Fruit fly (Drosophila melanogaster) whole organism, embryonic: ENCODE measurements around the gene CG10970.
A peak's percentile ranks its signal among the peaks of the same experiment; 100 is the strongest.

ENCODE experiments used
- Adf1 ChIP-seq: fragments of 200-800 bp; sonication (Bioruptor generic); IDR thresholded peaks from 2 replicates; pipeline ENCODE4 v1.3.6; 2022; ENCODE audit warnings: missing biosample characterization, missing genetic modification characterization
- CG10147 ChIP-seq: fragments of 200-800 bp; sonication (Bioruptor generic); optimal IDR thresholded peaks from 2 replicates; lab custom pipeline; 2019; ENCODE audit warnings: missing biosample characterization, mild to moderate bottlenecking, missing genetic modification characterization, moderate library complexity
- CG11456 ChIP-seq: fragments of 200-800 bp; sonication (Bioruptor generic); IDR thresholded peaks from 3 replicates; pipeline ENCODE4 v1.3.6; 2022; ENCODE audit warnings: missing biosample characterization, missing genetic modification characterization
- CG12942 ChIP-seq: fragments of 200-800 bp; sonication (Bioruptor generic); optimal IDR thresholded peaks from 3 replicates; lab custom pipeline; 2016; ENCODE audit warnings: missing biosample characterization, missing genetic modification characterization
- CG13296 ChIP-seq: fragments of 200-800 bp; sonication (Bioruptor generic); optimal IDR thresholded peaks from 3 replicates; lab custom pipeline; 2018; ENCODE audit warnings: missing biosample characterization, mild to moderate bottlenecking, missing genetic modification characterization
- CG15011 ChIP-seq: fragments of 200-800 bp; sonication (Bioruptor generic); optimal IDR thresholded peaks from 3 replicates; lab custom pipeline; 2018; ENCODE audit warnings: missing biosample characterization, mild to moderate bottlenecking, missing genetic modification characterization
- CG1529 ChIP-seq: fragments of 200-800 bp; sonication (Bioruptor generic); optimal IDR thresholded peaks from 3 replicates; lab custom pipeline; 2018; ENCODE audit warnings: missing biosample characterization, missing genetic modification characterization
- CG1602 ChIP-seq: fragments of 200-800 bp; sonication (Bioruptor generic); optimal IDR thresholded peaks from 3 replicates; lab custom pipeline; 2016; ENCODE audit warnings: missing biosample characterization, missing genetic modification characterization
- CG17385 ChIP-seq: fragments of 200-800 bp; sonication (Bioruptor generic); optimal IDR thresholded peaks from 3 replicates; lab custom pipeline; 2018; ENCODE audit warnings: missing biosample characterization, mild to moderate bottlenecking, missing genetic modification characterization
- CG17568 ChIP-seq: fragments of 200-800 bp; sonication (Bioruptor generic); optimal IDR thresholded peaks from 2 replicates; lab custom pipeline; 2018; ENCODE audit warnings: missing biosample characterization, mild to moderate bottlenecking, missing genetic modification characterization, moderate library complexity
- CG17802 ChIP-seq: fragments of 200-800 bp; sonication (Bioruptor generic); optimal IDR thresholded peaks from 2 replicates; lab custom pipeline; 2018; ENCODE audit warnings: missing biosample characterization, mild to moderate bottlenecking, missing genetic modification characterization, moderate library complexity
- CG1832 ChIP-seq: fragments of 200-800 bp; sonication (Bioruptor generic); optimal IDR thresholded peaks from 2 replicates; lab custom pipeline; 2017; ENCODE audit warnings: missing biosample characterization, mild to moderate bottlenecking, missing genetic modification characterization, inconsistent platforms
- CG2889 ChIP-seq: fragments of 200-800 bp; sonication (Bioruptor generic); IDR thresholded peaks from 3 replicates; pipeline ENCODE4 v1.3.6; 2022; ENCODE audit warnings: missing biosample characterization, missing genetic modification characterization
- CG3065 ChIP-seq: fragments of 200-800 bp; sonication (Bioruptor generic); optimal IDR thresholded peaks from 2 replicates; lab custom pipeline; 2016; ENCODE audit warnings: missing biosample characterization, missing genetic modification characterization
- CG32532 ChIP-seq: fragments of 200-800 bp; sonication (Bioruptor generic); IDR thresholded peaks from 2 replicates; pipeline ENCODE4 v1.3.6; 2022; ENCODE audit warnings: missing biosample characterization, missing genetic modification characterization
- CG3407 ChIP-seq: fragments of 200-800 bp; sonication (Bioruptor generic); optimal IDR thresholded peaks from 2 replicates; lab custom pipeline; 2018; ENCODE audit warnings: missing biosample characterization, mild to moderate bottlenecking, missing genetic modification characterization
- CG4617 ChIP-seq: fragments of 200-800 bp; sonication (Bioruptor generic); optimal IDR thresholded peaks from 3 replicates; lab custom pipeline; 2016; ENCODE audit warnings: missing biosample characterization, missing genetic modification characterization, borderline replicate concordance
- CG6683 ChIP-seq: fragments of 200-800 bp; sonication (Bioruptor generic); optimal IDR thresholded peaks from 2 replicates; lab custom pipeline; 2017; ENCODE audit warnings: missing biosample characterization, mild to moderate bottlenecking, missing genetic modification characterization, missing genetic modification reagents
- CG6791 ChIP-seq: fragments of 200-800 bp; sonication (Bioruptor generic); IDR thresholded peaks from 3 replicates; pipeline ENCODE4 v1.3.6; 2022; ENCODE audit warnings: missing biosample characterization, missing genetic modification characterization; ENCODE audit not compliant: partially characterized antibody
- CG8359 ChIP-seq: fragments of 200-800 bp; sonication (Bioruptor generic); optimal IDR thresholded peaks from 2 replicates; lab custom pipeline; 2017; ENCODE audit warnings: missing biosample characterization, mild to moderate bottlenecking, missing genetic modification characterization, borderline replicate concordance
- CG8944 ChIP-seq: fragments of 200-800 bp; sonication (Bioruptor generic); optimal IDR thresholded peaks from 3 replicates; lab custom pipeline; 2016; ENCODE audit warnings: missing biosample characterization, missing genetic modification characterization
- CG9817 ChIP-seq: fragments of 200-800 bp; sonication (Bioruptor generic); optimal IDR thresholded peaks from 2 replicates; lab custom pipeline; 2018; ENCODE audit warnings: missing biosample characterization, mild to moderate bottlenecking, missing genetic modification characterization, moderate library complexity
- CrebB ChIP-seq: fragments of 200-800 bp; sonication (Bioruptor generic); optimal IDR thresholded peaks from 3 replicates; lab custom pipeline; 2018; ENCODE audit warnings: missing biosample characterization, mild to moderate bottlenecking, missing genetic modification characterization
- Dip2 ChIP-seq: fragments of 200-800 bp; sonication (Bioruptor generic); IDR thresholded peaks from 2 replicates; pipeline ENCODE4 v1.3.6; 2022; ENCODE audit warnings: missing biosample characterization, missing genetic modification characterization
- Fer1 ChIP-seq: fragments of 200-800 bp; sonication (Bioruptor generic); optimal IDR thresholded peaks from 2 replicates; lab custom pipeline; 2017; ENCODE audit warnings: missing biosample characterization, mild to moderate bottlenecking, missing genetic modification characterization
- Hey ChIP-seq: fragments of 200-800 bp; sonication (Bioruptor generic); optimal IDR thresholded peaks from 3 replicates; lab custom pipeline; 2018; ENCODE audit warnings: missing biosample characterization, mild to moderate bottlenecking, missing genetic modification characterization
- Hr51 ChIP-seq, 2 experiments: fragments of 200-800 bp; sonication (Bioruptor generic); optimal IDR thresholded peaks; 2 replicates in 1 of 2; 3 replicates in 1 of 2; lab custom pipeline; 2016 to 2018; ENCODE audit warnings: missing biosample characterization in 2 of 2, missing genetic modification characterization in 2 of 2, mild to moderate bottlenecking in 1 of 2, moderate library complexity in 1 of 2
- Max ChIP-seq: fragments of 200-800 bp; sonication (Bioruptor generic); optimal IDR thresholded peaks from 2 replicates; lab custom pipeline; 2016; ENCODE audit warnings: missing biosample characterization, mild to moderate bottlenecking, missing genetic modification characterization
- Opbp ChIP-seq: fragments of 200-800 bp; sonication (Bioruptor generic); IDR thresholded peaks from 3 replicates; pipeline ENCODE4 v1.3.6; 2022; ENCODE audit warnings: missing biosample characterization, missing genetic modification characterization; ENCODE audit not compliant: partially characterized antibody
- Sox100B ChIP-seq: fragments of 200-800 bp; sonication (Bioruptor generic); optimal IDR thresholded peaks from 3 replicates; lab custom pipeline; 2018; ENCODE audit warnings: missing biosample characterization, mild to moderate bottlenecking, missing genetic modification characterization
- Tbp ChIP-seq: fragments of >200 bp; optimal IDR thresholded peaks from 2 replicates; lab custom pipeline; 2018; ENCODE audit warnings: missing biosample characterization, missing genetic modification characterization
- ab ChIP-seq: fragments of 200-800 bp; sonication (Bioruptor generic); optimal IDR thresholded peaks from 2 replicates; lab custom pipeline; 2016; ENCODE audit warnings: missing biosample characterization, missing genetic modification characterization
- abd-A ChIP-seq: fragments of 200-800 bp; sonication (Bioruptor generic); optimal IDR thresholded peaks from 3 replicates; lab custom pipeline; 2019; ENCODE audit warnings: missing biosample characterization, mild to moderate bottlenecking, missing genetic modification characterization, moderate library complexity
- bab2 ChIP-seq: fragments of 200-800 bp; sonication (Bioruptor generic); optimal IDR thresholded peaks from 2 replicates; lab custom pipeline; 2016; ENCODE audit warnings: missing biosample characterization, missing genetic modification characterization
- caup ChIP-seq: fragments of 200-800 bp; sonication (Bioruptor generic); optimal IDR thresholded peaks from 3 replicates; lab custom pipeline; 2017; ENCODE audit warnings: missing biosample characterization, mild to moderate bottlenecking, missing genetic modification characterization, moderate library complexity; ENCODE audit not compliant: severe bottlenecking
- chif ChIP-seq, 2 experiments: fragments of 200-800 bp; sonication (Bioruptor generic); optimal IDR thresholded peaks; 3 replicates each; lab custom pipeline; 2016; ENCODE audit warnings: missing biosample characterization in 2 of 2, missing genetic modification characterization in 2 of 2
- cwo ChIP-seq: fragments of 200-800 bp; sonication (Bioruptor generic); optimal IDR thresholded peaks from 3 replicates; lab custom pipeline; 2017; ENCODE audit warnings: missing biosample characterization, missing genetic modification characterization, mild to moderate bottlenecking, moderate library complexity, missing genetic modification reagents
- dan ChIP-seq: fragments of 200-800 bp; sonication (Bioruptor generic); IDR thresholded peaks from 2 replicates; pipeline ENCODE4 v1.3.6; 2022; ENCODE audit warnings: missing biosample characterization, missing genetic modification characterization
- dmrt99B ChIP-seq: fragments of 200-800 bp; sonication (Bioruptor generic); optimal IDR thresholded peaks from 2 replicates; lab custom pipeline; 2018; ENCODE audit warnings: missing biosample characterization, mild to moderate bottlenecking, missing genetic modification characterization, moderate library complexity
- esg ChIP-seq: fragments of 200-800 bp; sonication (Bioruptor generic); conservative IDR thresholded peaks from 2 replicates; pipeline ENCODE4 v1.3.6; 2022; ENCODE audit warnings: missing biosample characterization, missing genetic modification characterization
- gem ChIP-seq: fragments of 200-800 bp; sonication (Bioruptor generic); optimal IDR thresholded peaks from 2 replicates; lab custom pipeline; 2019; ENCODE audit warnings: missing biosample characterization, mild to moderate bottlenecking, missing genetic modification characterization, moderate library complexity
- gro ChIP-seq: fragments of 200-800 bp; sonication (Bioruptor generic); optimal IDR thresholded peaks from 2 replicates; lab custom pipeline; 2016; ENCODE audit warnings: missing biosample characterization, missing genetic modification characterization
- ken ChIP-seq: fragments of 200-800 bp; sonication (Bioruptor generic); IDR thresholded peaks from 3 replicates; pipeline ENCODE4 v1.3.6; 2022; ENCODE audit warnings: missing biosample characterization, missing genetic modification characterization
- klu ChIP-seq: fragments of 200-800 bp; sonication (Bioruptor generic); IDR thresholded peaks from 2 replicates; pipeline ENCODE4 v1.3.6; 2022; ENCODE audit warnings: missing biosample characterization, missing genetic modification characterization
- mam ChIP-seq: fragments of 200-800 bp; sonication (Bioruptor generic); optimal IDR thresholded peaks from 3 replicates; lab custom pipeline; 2016; ENCODE audit warnings: missing biosample characterization, missing genetic modification characterization
- pfk ChIP-seq: fragments of 200-800 bp; sonication (Bioruptor generic); optimal IDR thresholded peaks from 2 replicates; lab custom pipeline; 2018; ENCODE audit warnings: missing biosample characterization, mild to moderate bottlenecking, missing genetic modification characterization, moderate library complexity
- pnt ChIP-seq: fragments of 200-800 bp; sonication (Bioruptor generic); optimal IDR thresholded peaks from 3 replicates; lab custom pipeline; 2016; ENCODE audit warnings: missing biosample characterization, missing genetic modification characterization
- scrt ChIP-seq: fragments of 200-800 bp; sonication (Bioruptor generic); optimal IDR thresholded peaks from 2 replicates; lab custom pipeline; 2018; ENCODE audit warnings: missing biosample characterization, mild to moderate bottlenecking, missing genetic modification characterization, moderate library complexity
- sr ChIP-seq: fragments of 200-800 bp; sonication (Bioruptor generic); IDR thresholded peaks from 3 replicates; pipeline ENCODE4 v1.3.6; 2022; ENCODE audit warnings: missing biosample characterization, missing genetic modification characterization
- stc ChIP-seq: fragments of 200-800 bp; sonication (Bioruptor generic); IDR thresholded peaks from 2 replicates; pipeline ENCODE4 v1.3.6; 2022; ENCODE audit warnings: missing biosample characterization, missing genetic modification characterization
- usp ChIP-seq: fragments of >200 bp; optimal IDR thresholded peaks from 2 replicates; lab custom pipeline; 2017; ENCODE audit warnings: missing biosample characterization, missing genetic modification characterization

Gene CG10970

dm6 chrX:9062665-9063064 lies 8.5 kb downstream of the CG10970 start (continued):
- no peak for TF ChIP-seq CG1832 (GFP tag; lab: Kevin White, UChicago)
- TF ChIP-seq Max (GFP tag; lab: Kevin White, UChicago), result no peak
- 0 out of 3 replicates have a peak, but pooled peaks have one; percentile 33 for TF ChIP-seq ken
- peak; percentile 8 for TF ChIP-seq CG9817 (tag; lab: Kevin White, UChicago)
- TF ChIP-seq Tbp (GFP tag; lab: Kevin White, UChicago), result no peak
- TF ChIP-seq CG1529 (GFP tag; lab: Kevin White, UChicago), result no peak
- no peak for TF ChIP-seq Opbp (GFP tag; lab: Robert Waterston, UW)
- no peak for TF ChIP-seq scrt (GFP tag; lab: Kevin White, UChicago)
- TF ChIP-seq CG32532 (GFP tag; lab: Robert Waterston, UW), result peak; percentile 49; the same call in 1 of the 2 replicates
- TF ChIP-seq CG6791 (GFP tag; lab: Robert Waterston, UW), result no peak
- peak in 1 of 2 experiments; percentile 57 for TF ChIP-seq Hr51 (GFP tag; optimal IDR thresholded peaks at IDR 0.05; lab: Kevin White, UChicago)
- TF ChIP-seq CG10147 (GFP tag; lab: Kevin White, UChicago), result no peak
- no peak for TF ChIP-seq usp
- no peak for TF ChIP-seq CG4617 (GFP tag; lab: Kevin White, UChicago)
- TF ChIP-seq pfk (GFP tag; lab: Kevin White, UChicago), result no peak
- no peak for TF ChIP-seq Sox100B (GFP tag; lab: Kevin White, UChicago)
- TF ChIP-seq caup (GFP tag; lab: Kevin White, UChicago), result no peak
- peak; percentile 53 for TF ChIP-seq gem
- no peak for TF ChIP-seq abd-A (tag; lab: Kevin White, UChicago)
- no peak for TF ChIP-seq CrebB (tag; lab: Kevin White, UChicago)
- no peak for TF ChIP-seq CG1602 (GFP tag; lab: Kevin White, UChicago)
- TF ChIP-seq dan (GFP tag; lab: Robert Waterston, UW), result no peak
- no peak for TF ChIP-seq CG17385
- no peak for TF ChIP-seq CG17568 (GFP tag; lab: Kevin White, UChicago)
- no peak for TF ChIP-seq CG8359 (GFP tag; lab: Kevin White, UChicago)
- 0 out of 2 replicates have a peak, but pooled peaks have one; percentile 12 for TF ChIP-seq stc
- no peak for TF ChIP-seq CG3407 (GFP tag; lab: Kevin White, UChicago)
- peak; percentile 50; the same call in 1 of the 3 replicates for TF ChIP-seq CG11456
- no peak for TF ChIP-seq Adf1 (GFP tag; lab: Robert Waterston, UW)
- TF ChIP-seq bab2, result no peak
- no peak for TF ChIP-seq CG12942 (GFP tag; lab: Kevin White, UChicago)
- no peak for TF ChIP-seq mam
- no peak for TF ChIP-seq CG2889
- peak; percentile 26; the same call in 1 of the 2 replicates for TF ChIP-seq esg (GFP tag; lab: Robert Waterston, UW)
- no peak for TF ChIP-seq cwo (GFP tag; lab: Kevin White, UChicago)
- TF ChIP-seq CG6683, result no peak
- TF ChIP-seq CG8944 (GFP tag; lab: Kevin White, UChicago), result no peak
- TF ChIP-seq gro (GFP tag; lab: Kevin White, UChicago), result no peak
- no peak for TF ChIP-seq sr (GFP tag; lab: Robert Waterston, UW)
- 0 out of 2 replicates have a peak, but pooled peaks have one; percentile 11 for TF ChIP-seq klu (GFP tag; lab: Robert Waterston, UW)
- no peak for TF ChIP-seq Dip2 (GFP tag; lab: Robert Waterston, UW)
- TF ChIP-seq CG3065 (GFP tag; lab: Kevin White, UChicago), result no peak
- TF ChIP-seq ab (GFP tag; lab: Kevin White, UChicago), result no peak
- TF ChIP-seq Hey (tag; lab: Kevin White, UChicago), result no peak
- TF ChIP-seq pnt, result no peak
- no peak for TF ChIP-seq Fer1 (GFP tag; lab: Kevin White, UChicago)
- TF ChIP-seq CG15011 (GFP tag; lab: Kevin White, UChicago), result no peak
- peak; percentile 41 for TF ChIP-seq dmrt99B (tag; lab: Kevin White, UChicago)
- no peak for TF ChIP-seq CG17802 (tag; lab: Kevin White, UChicago)
- no peak for TF ChIP-seq CG13296
- TF ChIP-seq chif (GFP tag; optimal IDR thresholded peaks at IDR 0.05; lab: Kevin White, UChicago), result no peak
